Fruit fly (Drosophila melanogaster) whole organism, embryonic: ENCODE data around the gene RpS8.

Source experiments
- C15 ChIP-seq: fragments of 200-800 bp; sonication (Bioruptor generic); IDR thresholded peaks from 3 replicates; pipeline ENCODE4 v1.3.6; 2022; ENCODE audit warnings: missing biosample characterization, missing genetic modification characterization
- CG11398 ChIP-seq: fragments of 200-800 bp; sonication (Bioruptor generic); optimal IDR thresholded peaks from 2 replicates; lab custom pipeline; 2016; ENCODE audit warnings: missing biosample characterization, missing genetic modification characterization
- CG1233 ChIP-seq: fragments of 200-800 bp; sonication (Bioruptor generic); optimal IDR thresholded peaks from 4 replicates; lab custom pipeline; 2018; ENCODE audit warnings: missing biosample characterization, mild to moderate bottlenecking, missing genetic modification characterization
- CG12769 ChIP-seq: fragments of 200-800 bp; sonication (Bioruptor generic); optimal IDR thresholded peaks from 2 replicates; lab custom pipeline; 2019; ENCODE audit warnings: missing biosample characterization, mild to moderate bottlenecking, missing genetic modification characterization, moderate library complexity
- CG16813 ChIP-seq: fragments of 200-800 bp; sonication (Bioruptor generic); IDR thresholded peaks from 3 replicates; pipeline ENCODE4 v1.3.6; 2022; ENCODE audit warnings: missing biosample characterization, missing genetic modification characterization; ENCODE audit not compliant: partially characterized antibody
- CG3065 ChIP-seq: fragments of 200-800 bp; sonication (Bioruptor generic); optimal IDR thresholded peaks from 2 replicates; lab custom pipeline; 2016; ENCODE audit warnings: missing biosample characterization, missing genetic modification characterization
- CG32532 ChIP-seq: fragments of 200-800 bp; sonication (Bioruptor generic); IDR thresholded peaks from 2 replicates; pipeline ENCODE4 v1.3.6; 2022; ENCODE audit warnings: missing biosample characterization, missing genetic modification characterization
- CG34224 ChIP-seq: fragments of 200-800 bp; sonication (Bioruptor generic); IDR thresholded peaks from 3 replicates; pipeline ENCODE4 v1.3.6; 2022; ENCODE audit warnings: missing biosample characterization, missing genetic modification characterization; ENCODE audit not compliant: partially characterized antibody
- CG4730 ChIP-seq: fragments of 200-800 bp; sonication (Bioruptor generic); IDR thresholded peaks from 2 replicates; pipeline ENCODE4 v1.3.6; 2022; ENCODE audit warnings: missing biosample characterization, missing genetic modification characterization
- CG4854 ChIP-seq: fragments of 200-800 bp; sonication (Bioruptor generic); optimal IDR thresholded peaks from 2 replicates; lab custom pipeline; 2016; ENCODE audit warnings: missing biosample characterization, missing genetic modification characterization, inconsistent platforms
- CG6175 ChIP-seq: fragments of 200-800 bp; sonication (Bioruptor generic); IDR thresholded peaks from 3 replicates; pipeline ENCODE4 v1.3.6; 2022; ENCODE audit warnings: missing biosample characterization, missing genetic modification characterization
- CG6654 ChIP-seq: fragments of 200-800 bp; sonication (Bioruptor generic); optimal IDR thresholded peaks from 2 replicates; lab custom pipeline; 2017; ENCODE audit warnings: missing biosample characterization, mild to moderate bottlenecking, missing genetic modification characterization
- CG6791 ChIP-seq: fragments of 200-800 bp; sonication (Bioruptor generic); IDR thresholded peaks from 3 replicates; pipeline ENCODE4 v1.3.6; 2022; ENCODE audit warnings: missing biosample characterization, missing genetic modification characterization; ENCODE audit not compliant: partially characterized antibody
- CG8290 ChIP-seq, 3 experiments: fragments of 200-800 bp; sonication (Bioruptor generic); optimal IDR thresholded peaks; 2 replicates each; lab custom pipeline; 2016 to 2019; ENCODE audit warnings: missing biosample characterization in 3 of 3, missing genetic modification characterization in 3 of 3, mild to moderate bottlenecking in 2 of 3, moderate library complexity in 1 of 3
- CG9215 ChIP-seq: fragments of 200-800 bp; sonication (Bioruptor generic); IDR thresholded peaks from 2 replicates; pipeline ENCODE4 v1.3.6; 2022; ENCODE audit warnings: missing biosample characterization, missing genetic modification characterization
- CTCF ChIP-seq: fragments of 200-800 bp; sonication (Bioruptor generic); optimal IDR thresholded peaks from 2 replicates; lab custom pipeline; 2017; ENCODE audit warnings: missing biosample characterization, mild to moderate bottlenecking, missing genetic modification characterization, moderate library complexity
- CoRest ChIP-seq: fragments of 200-800 bp; sonication (Bioruptor generic); optimal IDR thresholded peaks from 3 replicates; lab custom pipeline; 2018; ENCODE audit warnings: missing biosample characterization, mild to moderate bottlenecking, missing genetic modification characterization, moderate library complexity
- Fer1 ChIP-seq: fragments of 200-800 bp; sonication (Bioruptor generic); optimal IDR thresholded peaks from 2 replicates; lab custom pipeline; 2017; ENCODE audit warnings: missing biosample characterization, mild to moderate bottlenecking, missing genetic modification characterization
- Hmr ChIP-seq: fragments of 200-800 bp; sonication (Bioruptor generic); optimal IDR thresholded peaks from 3 replicates; lab custom pipeline; 2017; ENCODE audit warnings: mild to moderate bottlenecking, missing biosample characterization, missing genetic modification reagents, missing genetic modification characterization
- Hr51 ChIP-seq, 2 experiments: fragments of 200-800 bp; sonication (Bioruptor generic); optimal IDR thresholded peaks; 2 replicates in 1 of 2; 3 replicates in 1 of 2; lab custom pipeline; 2016 to 2018; ENCODE audit warnings: missing biosample characterization in 2 of 2, missing genetic modification characterization in 2 of 2, mild to moderate bottlenecking in 1 of 2, moderate library complexity in 1 of 2
- Lim3 ChIP-seq: fragments of 200-800 bp; sonication (Bioruptor generic); IDR thresholded peaks from 2 replicates; pipeline ENCODE4 v1.3.6; 2022; ENCODE audit warnings: missing biosample characterization, missing genetic modification characterization
- Mad ChIP-seq: fragments of 200-800 bp; sonication (Bioruptor generic); optimal IDR thresholded peaks from 2 replicates; lab custom pipeline; 2016; ENCODE audit warnings: missing biosample characterization, missing genetic modification characterization
- Med ChIP-seq: fragments of 200-800 bp; sonication (Bioruptor generic); peaks from one replicate; lab custom pipeline; 2016; ENCODE audit warnings: missing biosample characterization, missing genetic modification characterization, mild to moderate bottlenecking, inconsistent platforms, moderate library complexity
- Myb ChIP-seq: fragments of 200-800 bp; sonication (Bioruptor generic); optimal IDR thresholded peaks from 2 replicates; lab custom pipeline; 2016; ENCODE audit warnings: missing biosample characterization, missing genetic modification characterization
- NK7.1 ChIP-seq: fragments of 200-800 bp; sonication (Bioruptor generic); optimal IDR thresholded peaks from 3 replicates; lab custom pipeline; 2016; ENCODE audit warnings: missing biosample characterization, missing genetic modification characterization
- Ptx1 ChIP-seq: fragments of 200-800 bp; sonication (Bioruptor generic); IDR thresholded peaks from 2 replicates; pipeline ENCODE4 v1.3.6; 2022; ENCODE audit warnings: missing biosample characterization, missing genetic modification characterization
- Rfx ChIP-seq: fragments of 200-800 bp; sonication (Bioruptor generic); IDR thresholded peaks from 2 replicates; pipeline ENCODE4 v1.3.6; 2022; ENCODE audit warnings: missing biosample characterization, missing genetic modification characterization
- Trl ChIP-seq, 3 experiments: fragments of >200 bp in 2 of 3; fragments of 200-800 bp in 1 of 3; sonication (Bioruptor generic) in 1 of 3; optimal IDR thresholded peaks; 2 replicates in 1 of 3; 3 replicates in 2 of 3; lab custom pipeline; 2016 to 2017; ENCODE audit warnings: missing biosample characterization in 1 of 3, missing genetic modification characterization in 1 of 3
- ap ChIP-seq: fragments of 200-800 bp; sonication (Bioruptor generic); IDR thresholded peaks from 2 replicates; pipeline ENCODE4 v1.3.6; 2022; ENCODE audit warnings: missing biosample characterization, missing genetic modification characterization
- ato ChIP-seq: fragments of 200-800 bp; sonication (Bioruptor generic); IDR thresholded peaks from 2 replicates; pipeline ENCODE4 v1.3.6; 2022; ENCODE audit warnings: missing biosample characterization, missing genetic modification characterization; ENCODE audit not compliant: partially characterized antibody
- bbx ChIP-seq: fragments of 200-800 bp; sonication (Bioruptor generic); IDR thresholded peaks from 2 replicates; pipeline ENCODE4 v1.3.6; 2022; ENCODE audit warnings: missing biosample characterization, missing genetic modification characterization; ENCODE audit not compliant: partially characterized antibody
- ci ChIP-seq: fragments of 200-800 bp; sonication (Bioruptor generic); IDR thresholded peaks from 3 replicates; pipeline ENCODE4 v1.3.6; 2022; ENCODE audit warnings: missing biosample characterization, missing genetic modification characterization
- croc ChIP-seq: fragments of 200-800 bp; sonication (Bioruptor generic); conservative IDR thresholded peaks from 3 replicates; pipeline ENCODE4 v1.3.6; 2022; ENCODE audit warnings: missing biosample characterization, missing genetic modification characterization
- da ChIP-seq: fragments of 200-800 bp; sonication (Bioruptor generic); optimal IDR thresholded peaks from 2 replicates; lab custom pipeline; 2016; ENCODE audit warnings: missing biosample characterization, missing genetic modification characterization
- grau ChIP-seq: fragments of 200-800 bp; optimal IDR thresholded peaks from 3 replicates; lab custom pipeline; 2019; ENCODE audit warnings: missing biosample characterization, mild to moderate bottlenecking, missing genetic modification characterization, moderate library complexity
- hbn ChIP-seq: fragments of 200-800 bp; sonication (Bioruptor generic); IDR thresholded peaks from 2 replicates; pipeline ENCODE4 v1.3.6; 2022; ENCODE audit warnings: missing biosample characterization, missing genetic modification characterization; ENCODE audit not compliant: partially characterized antibody
- insv ChIP-seq, 2 experiments: fragments of 200-800 bp; sonication (Bioruptor generic); optimal IDR thresholded peaks; 3 replicates each; lab custom pipeline; 2016 to 2018; ENCODE audit warnings: missing biosample characterization in 2 of 2, missing genetic modification characterization in 2 of 2
- lab ChIP-seq: fragments of 200-800 bp; sonication (Bioruptor generic); optimal IDR thresholded peaks from 3 replicates; lab custom pipeline; 2017; ENCODE audit warnings: missing biosample characterization, missing genetic modification characterization, mild to moderate bottlenecking, moderate library complexity, missing genetic modification reagents
- lov ChIP-seq, 2 experiments: fragments of 200-800 bp in 1 of 2; fragments of >200 bp in 1 of 2; sonication (Bioruptor generic) in 1 of 2; IDR thresholded peaks in 1 of 2; optimal IDR thresholded peaks in 1 of 2; 2 replicates in 1 of 2; 3 replicates in 1 of 2; pipeline versions ENCODE4 v1.3.6 to Lab custom; 2017 to 2022; ENCODE audit warnings: missing biosample characterization in 1 of 2, missing genetic modification characterization in 1 of 2
- pb ChIP-seq: fragments of 200-800 bp; sonication (Bioruptor generic); optimal IDR thresholded peaks from 3 replicates; lab custom pipeline; 2016; ENCODE audit warnings: missing biosample characterization, missing genetic modification characterization
- sens-2 ChIP-seq: fragments of 200-800 bp; sonication (Bioruptor generic); IDR thresholded peaks from 2 replicates; pipeline ENCODE4 v1.3.6; 2022; ENCODE audit warnings: missing biosample characterization, missing genetic modification characterization
- sisA ChIP-seq: fragments of 200-800 bp; sonication (Bioruptor generic); IDR thresholded peaks from 2 replicates; pipeline ENCODE4 v1.3.6; 2022; ENCODE audit warnings: missing biosample characterization, missing genetic modification characterization
- slp2 ChIP-seq: fragments of 200-800 bp; sonication (Bioruptor generic); optimal IDR thresholded peaks from 2 replicates; lab custom pipeline; 2016; ENCODE audit warnings: missing biosample characterization, missing genetic modification characterization
- sqz ChIP-seq: fragments of 200-800 bp; sonication (Bioruptor generic); optimal IDR thresholded peaks from 3 replicates; lab custom pipeline; 2018; ENCODE audit warnings: missing biosample characterization, mild to moderate bottlenecking, missing genetic modification characterization
- tgo ChIP-seq: fragments of 200-800 bp; sonication (Bioruptor generic); IDR thresholded peaks from 3 replicates; pipeline ENCODE4 v1.3.6; 2022; ENCODE audit warnings: missing biosample characterization, missing genetic modification characterization
- trem ChIP-seq: fragments of 200-800 bp; optimal IDR thresholded peaks from 3 replicates; lab custom pipeline; 2019; ENCODE audit warnings: missing biosample characterization, mild to moderate bottlenecking, missing genetic modification characterization, moderate library complexity
- wdn ChIP-seq: fragments of 200-800 bp; sonication (Bioruptor generic); IDR thresholded peaks from 2 replicates; pipeline ENCODE4 v1.3.6; 2022; ENCODE audit warnings: missing biosample characterization, missing genetic modification characterization
- wek ChIP-seq: fragments of 200-800 bp; sonication (Bioruptor generic); optimal IDR thresholded peaks from 3 replicates; lab custom pipeline; 2018; ENCODE audit warnings: missing biosample characterization, mild to moderate bottlenecking, missing genetic modification characterization, moderate library complexity
- zen ChIP-seq: fragments of 200-800 bp; sonication (Bioruptor generic); optimal IDR thresholded peaks from 3 replicates; lab custom pipeline; 2018; ENCODE audit warnings: missing biosample characterization, mild to moderate bottlenecking, missing genetic modification characterization, moderate library complexity

RpS8 gene

DNA sequence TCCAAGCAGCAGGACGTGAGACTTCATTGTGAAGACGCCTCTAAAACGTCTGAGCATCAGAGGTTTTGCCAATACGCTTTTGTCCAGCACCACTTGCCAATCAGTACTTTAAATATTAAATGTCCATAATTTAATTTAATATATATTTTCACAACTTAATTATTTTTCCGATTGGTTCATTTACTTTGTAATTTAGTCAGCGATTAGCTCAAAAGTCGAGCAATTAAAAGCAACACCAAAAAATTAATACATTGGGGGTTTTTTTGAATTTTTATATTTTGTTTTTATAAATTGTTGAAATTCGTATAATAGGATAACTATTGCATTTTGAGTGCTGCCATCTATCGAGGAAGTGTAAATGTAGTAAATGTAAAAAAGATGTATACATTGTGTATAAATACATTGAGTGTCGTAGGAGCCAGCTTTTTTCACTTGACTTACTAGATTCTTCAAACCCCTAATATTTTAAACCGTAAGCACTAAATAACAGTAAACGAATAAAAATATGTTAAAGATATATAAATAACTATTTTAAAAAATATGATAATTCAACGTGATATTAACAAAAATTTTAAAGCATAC, 42.5 kb downstream of the RpS8 start, which contains the start of gene CG15517 (continued):
- TF ChIP-seq CG3065 (GFP tag; lab: Kevin White, UChicago) (no peak), CG16813 (peak; percentile 58), bbx (GFP tag; lab: Robert Waterston, UW) (no peak), CG1233 (GFP tag; lab: Kevin White, UChicago) (no peak), croc (GFP tag; lab: Robert Waterston, UW) (no peak), CoRest (tag; lab: Kevin White, UChicago) (peak; percentile 45), ap (GFP tag; lab: Robert Waterston, UW) (no peak), wek (GFP tag; lab: Kevin White, UChicago) (no peak), Lim3 (GFP tag; lab: Robert Waterston, UW) (no peak), CG8290 (GFP tag; optimal IDR thresholded peaks at IDR 0.05; lab: Kevin White, UChicago) (no peak), CG8290 (tag; optimal IDR thresholded peaks at IDR 0.05; lab: Kevin White, UChicago) (no peak), Myb (GFP tag; lab: Kevin White, UChicago) (peak; percentile 0), CG12769 (no peak), trem (peak; percentile 3), ato (GFP tag; lab: Robert Waterston, UW) (no peak), sens-2 (GFP tag; lab: Robert Waterston, UW) (no peak), Fer1 (GFP tag; lab: Kevin White, UChicago) (peak; percentile 13), slp2 (no peak), Mad (GFP tag; lab: Kevin White, UChicago) (no peak), Hmr (GFP tag; lab: Kevin White, UChicago) (peak; percentile 18), sqz (GFP tag; lab: Kevin White, UChicago) (no peak), insv (GFP tag; optimal IDR thresholded peaks at IDR 0.05; lab: Kevin White, UChicago) (no peak), CG6654 (GFP tag; lab: Kevin White, UChicago) (no peak), CG32532 (GFP tag; lab: Robert Waterston, UW) (peak; percentile 38; the same call in 1 of the 2 replicates), lab (no peak), CG6175 (GFP tag; lab: Robert Waterston, UW) (no peak), grau (tag; lab: Kevin White, UChicago) (peak; percentile 32), NK7.1 (GFP tag; lab: Kevin White, UChicago) (no peak), zen (tag; lab: Kevin White, UChicago) (peak; percentile 35), ci (no peak), Ptx1 (GFP tag; lab: Robert Waterston, UW) (peak; percentile 43; the same call in 1 of the 2 replicates), Trl (optimal IDR thresholded peaks at IDR 0.05; lab: Kevin White, UChicago) (no peak), Trl (GFP tag; optimal IDR thresholded peaks at IDR 0.05; lab: Kevin White, UChicago) (no peak), CG11398 (GFP tag; lab: Kevin White, UChicago) (no peak), CTCF (GFP tag; lab: Kevin White, UChicago) (peak; percentile 95), tgo (GFP tag; lab: Robert Waterston, UW) (no peak), CG9215 (GFP tag; lab: Robert Waterston, UW) (no peak), da (no peak), wdn (GFP tag; lab: Robert Waterston, UW) (no peak), Rfx (GFP tag; lab: Robert Waterston, UW) (0 out of 2 replicates have a peak, but pooled peaks have one; percentile 30), CG6791 (GFP tag; lab: Robert Waterston, UW) (peak; percentile 60; the same call in 1 of the 3 replicates), Med (GFP tag; lab: Kevin White, UChicago) (peak; percentile 66), CG4854 (GFP tag; lab: Kevin White, UChicago) (no peak), Hr51 (GFP tag; optimal IDR thresholded peaks at IDR 0.05; lab: Kevin White, UChicago) (peak in 1 of 2 experiments; percentile 9), CG4730 (GFP tag; lab: Robert Waterston, UW) (no peak), sisA (GFP tag; lab: Robert Waterston, UW) (no peak), lov (optimal IDR thresholded peaks at IDR 0.05; lab: Kevin White, UChicago) (no peak), lov (GFP tag; IDR thresholded peaks at IDR 0.05; lab: Robert Waterston, UW) (no peak), pb (GFP tag; lab: Kevin White, UChicago) (no peak), hbn (GFP tag; lab: Robert Waterston, UW) (no peak), CG34224 (GFP tag; lab: Robert Waterston, UW) (no peak), C15 (no peak)
